Worm (Caenorhabditis elegans) whole organism, L1 larva: ENCODE results near the gene R11G1.7.

Source experiments
- C16A3.4 ChIP-seq: fragments of 150-350 bp; optimal IDR thresholded peaks from 2 replicates; lab custom pipeline; 2014; ENCODE audit warnings: missing biosample characterization, missing genetic modification characterization
- C34B4.2 ChIP-seq: sonication (generic microtip); optimal IDR thresholded peaks from 2 replicates; lab custom pipeline; 2017; ENCODE audit warnings: mild to moderate bottlenecking, missing genetic modification characterization, missing compliant biosample characterization
- F16B12.6 ChIP-seq: fragments of 150-350 bp; optimal IDR thresholded peaks from 2 replicates; lab custom pipeline; 2014; ENCODE audit warnings: missing biosample characterization, missing genetic modification characterization
- Y116A8C.19 ChIP-seq: sonication (generic microtip); optimal IDR thresholded peaks from 2 replicates; lab custom pipeline; 2016; ENCODE audit warnings: missing compliant biosample characterization, missing genetic modification characterization, borderline replicate concordance
- aha-1 ChIP-seq: fragments of 150-350 bp; optimal IDR thresholded peaks from 2 replicates; lab custom pipeline; 2014; ENCODE audit warnings: missing biosample characterization, missing genetic modification characterization
- alr-1 ChIP-seq: fragments of 200-800 bp; sonication (Bioruptor generic); optimal IDR thresholded peaks from 2 replicates; lab custom pipeline; 2018; ENCODE audit warnings: borderline replicate concordance, mild to moderate bottlenecking, missing genetic modification characterization, missing compliant biosample characterization
- aly-2 ChIP-seq: fragments of 150-350 bp; optimal IDR thresholded peaks from 2 replicates; lab custom pipeline; 2014; ENCODE audit warnings: missing biosample characterization, missing genetic modification characterization
- ama-1 ChIP-seq: fragments of 150-350 bp; optimal IDR thresholded peaks from 2 replicates; lab custom pipeline; 2014
- blmp-1 ChIP-seq: fragments of 150-350 bp; optimal IDR thresholded peaks from 2 replicates; lab custom pipeline; 2014; ENCODE audit warnings: missing biosample characterization, missing genetic modification characterization
- ceh-63 ChIP-seq: fragments of 200-800 bp; sonication (Bioruptor generic); optimal IDR thresholded peaks from 2 replicates; lab custom pipeline; 2018; ENCODE audit warnings: mild to moderate bottlenecking, missing genetic modification characterization, missing compliant biosample characterization
- ceh-82 ChIP-seq, 3 experiments: fragments of 150-350 bp in 1 of 3; sonication (generic microtip) in 2 of 3; optimal IDR thresholded peaks; 2 replicates each; lab custom pipeline; 2014 to 2017; ENCODE audit warnings: missing biosample characterization in 3 of 3, missing genetic modification characterization in 3 of 3
- ceh-90 ChIP-seq: sonication (generic microtip); optimal IDR thresholded peaks from 2 replicates; lab custom pipeline; 2016; ENCODE audit warnings: missing genetic modification characterization, missing compliant biosample characterization
- ces-1 ChIP-seq: fragments of 150-350 bp; optimal IDR thresholded peaks from 2 replicates; lab custom pipeline; 2014; ENCODE audit warnings: missing biosample characterization, missing genetic modification reagents, missing genetic modification characterization
- dsc-1 ChIP-seq: sonication (generic microtip); optimal IDR thresholded peaks from 2 replicates; lab custom pipeline; 2016; ENCODE audit warnings: mild to moderate bottlenecking, missing genetic modification characterization, missing compliant biosample characterization
- efl-1 ChIP-seq, 4 experiments: fragments of 150-350 bp; optimal IDR thresholded peaks in 3 of 4; peaks in 1 of 4; 1 replicate in 1 of 4; 2 replicates in 3 of 4; lab custom pipeline; 2014; ENCODE audit warnings: missing biosample characterization in 2 of 4, missing genetic modification characterization in 2 of 4, missing genetic modification reagents in 2 of 4
- efl-3 ChIP-seq: fragments of 200-800 bp; sonication (Bioruptor generic); optimal IDR thresholded peaks from 2 replicates; lab custom pipeline; 2018; ENCODE audit warnings: mild to moderate bottlenecking, missing genetic modification characterization, missing compliant biosample characterization
- egl-13 ChIP-seq: sonication (generic microtip); optimal IDR thresholded peaks from 2 replicates; lab custom pipeline; 2016; ENCODE audit warnings: missing genotype, missing genetic modification reagents, missing genetic modification characterization, missing compliant biosample characterization
- ets-5 ChIP-seq: fragments of 200-800 bp; sonication (Bioruptor generic); IDR thresholded peaks from 2 replicates; pipeline ENCODE4 v1.3.6; 2022; ENCODE audit warnings: missing genetic modification characterization, missing compliant biosample characterization
- fkh-10 ChIP-seq: sonication (generic microtip); optimal IDR thresholded peaks from 2 replicates; lab custom pipeline; 2017; ENCODE audit warnings: missing biosample characterization, missing genetic modification reagents, missing genetic modification characterization
- fkh-4 ChIP-seq: sonication (generic microtip); optimal IDR thresholded peaks from 2 replicates; lab custom pipeline; 2016; ENCODE audit warnings: missing compliant biosample characterization, missing genetic modification characterization, borderline replicate concordance
- fkh-8 ChIP-seq: sonication (generic microtip); optimal IDR thresholded peaks from 2 replicates; lab custom pipeline; 2016; ENCODE audit warnings: mild to moderate bottlenecking, missing genetic modification characterization, missing compliant biosample characterization
- isw-1 ChIP-seq: fragments of 200-800 bp; sonication (Bioruptor generic); IDR thresholded peaks from 2 replicates; pipeline ENCODE4 v1.3.6; 2022; ENCODE audit warnings: missing genetic modification characterization, missing compliant biosample characterization
- jun-1 ChIP-seq: fragments of 150-350 bp; optimal IDR thresholded peaks from 2 replicates; lab custom pipeline; 2014; ENCODE audit warnings: missing biosample characterization, missing genetic modification reagents, missing genetic modification characterization
- lin-13 ChIP-seq: fragments of 150-350 bp; optimal IDR thresholded peaks from 2 replicates; lab custom pipeline; 2014; ENCODE audit warnings: missing biosample characterization, missing genetic modification reagents, missing genetic modification characterization
- lin-14 ChIP-seq: fragments of 200-800 bp; sonication (Bioruptor generic); optimal IDR thresholded peaks from 2 replicates; lab custom pipeline; 2018; ENCODE audit warnings: mild to moderate bottlenecking, missing genetic modification characterization, moderate library complexity, missing compliant biosample characterization
- lin-15B ChIP-seq: fragments of 150-350 bp; sonication (generic microtip); optimal IDR thresholded peaks from 3 replicates; lab custom pipeline; 2014; ENCODE audit warnings: missing biosample characterization, missing genetic modification characterization
- lir-3 ChIP-seq: sonication (generic microtip); optimal IDR thresholded peaks from 2 replicates; lab custom pipeline; 2016; ENCODE audit warnings: mild to moderate bottlenecking, missing genetic modification characterization, moderate library complexity, missing compliant biosample characterization; ENCODE audit not compliant: poor library complexity
- lsy-2 ChIP-seq, 2 experiments: fragments of 150-350 bp; optimal IDR thresholded peaks; 2 replicates each; lab custom pipeline; 2014; ENCODE audit warnings: missing biosample characterization in 2 of 2, missing genetic modification characterization in 2 of 2
- mdl-1 ChIP-seq, 2 experiments: fragments of 150-350 bp; optimal IDR thresholded peaks; 2 replicates each; lab custom pipeline; 2014 to 2017; ENCODE audit warnings: missing biosample characterization in 2 of 2, missing genetic modification characterization in 2 of 2, inconsistent platforms in 1 of 2
- mef-2 ChIP-seq: fragments of 150-350 bp; optimal IDR thresholded peaks from 2 replicates; lab custom pipeline; 2014; ENCODE audit warnings: missing biosample characterization, missing genetic modification characterization
- nhr-19 ChIP-seq: fragments of 200-800 bp; sonication (Bioruptor generic); conservative IDR thresholded peaks from 2 replicates; pipeline ENCODE4 v1.3.6; 2022; ENCODE audit warnings: missing genetic modification characterization, missing compliant biosample characterization
- nhr-237 ChIP-seq: fragments of 150-350 bp; optimal IDR thresholded peaks from 2 replicates; lab custom pipeline; 2014; ENCODE audit warnings: missing biosample characterization, missing genetic modification characterization
- nhr-28 ChIP-seq: fragments of 150-350 bp; optimal IDR thresholded peaks from 2 replicates; lab custom pipeline; 2014; ENCODE audit warnings: missing biosample characterization, missing genetic modification characterization
- nhr-71 ChIP-seq: sonication (generic microtip); optimal IDR thresholded peaks from 2 replicates; lab custom pipeline; 2016; ENCODE audit warnings: mild to moderate bottlenecking, missing genetic modification characterization, moderate library complexity, missing compliant biosample characterization
- nhr-76 ChIP-seq: sonication (generic microtip); optimal IDR thresholded peaks from 2 replicates; lab custom pipeline; 2017; ENCODE audit warnings: missing biosample characterization, missing genetic modification characterization
- nhr-77 ChIP-seq: fragments of 150-350 bp; optimal IDR thresholded peaks from 2 replicates; lab custom pipeline; 2014; ENCODE audit warnings: missing biosample characterization, missing genetic modification characterization
- nhr-84 ChIP-seq: sonication (generic microtip); optimal IDR thresholded peaks from 2 replicates; lab custom pipeline; 2017; ENCODE audit warnings: missing biosample characterization, missing genetic modification characterization
- nhr-85 ChIP-seq: sonication (generic microtip); peaks from one replicate; lab custom pipeline; 2016; ENCODE audit warnings: missing genetic modification characterization, inconsistent platforms, missing compliant biosample characterization
- nhr-90 ChIP-seq: sonication (generic microtip); optimal IDR thresholded peaks from 2 replicates; lab custom pipeline; 2016; ENCODE audit warnings: mild to moderate bottlenecking, missing genetic modification characterization, missing compliant biosample characterization; ENCODE audit not compliant: poor library complexity
- pag-3 ChIP-seq: sonication (generic microtip); optimal IDR thresholded peaks from 2 replicates; lab custom pipeline; 2017; ENCODE audit warnings: missing genetic modification characterization, mild to moderate bottlenecking, missing compliant biosample characterization, antibody characterized with exemption, borderline replicate concordance; ENCODE audit not compliant: insufficient read depth
- pax-3 ChIP-seq: fragments of 200-800 bp; sonication (Bioruptor generic); optimal IDR thresholded peaks from 2 replicates; lab custom pipeline; 2018; ENCODE audit warnings: mild to moderate bottlenecking, missing genetic modification characterization, moderate library complexity, missing compliant biosample characterization
- pqm-1 ChIP-seq: sonication (generic microtip); optimal IDR thresholded peaks from 3 replicates; lab custom pipeline; 2017; ENCODE audit warnings: missing biosample characterization, missing genetic modification characterization
- skn-1 ChIP-seq: fragments of 150-350 bp; optimal IDR thresholded peaks from 2 replicates; lab custom pipeline; 2014; ENCODE audit warnings: missing biosample characterization, missing genetic modification characterization
- snpc-4 ChIP-seq: fragments of 150-350 bp; optimal IDR thresholded peaks from 2 replicates; lab custom pipeline; 2014; ENCODE audit warnings: missing biosample characterization, missing genetic modification characterization
- snu-23 ChIP-seq: sonication (generic microtip); optimal IDR thresholded peaks from 2 replicates; lab custom pipeline; 2016; ENCODE audit warnings: missing genetic modification characterization, missing compliant biosample characterization
- sptf-1 ChIP-seq: fragments of 150-350 bp; optimal IDR thresholded peaks from 2 replicates; lab custom pipeline; 2014; ENCODE audit warnings: missing biosample characterization, missing genetic modification characterization
- sup-37 ChIP-seq: fragments of 200-800 bp; sonication (Bioruptor generic); optimal IDR thresholded peaks from 2 replicates; lab custom pipeline; 2018; ENCODE audit warnings: mild to moderate bottlenecking, missing genetic modification characterization, missing compliant biosample characterization
- tbx-2 ChIP-seq: sonication (generic microtip); optimal IDR thresholded peaks from 2 replicates; lab custom pipeline; 2016; ENCODE audit warnings: missing genetic modification characterization, missing compliant biosample characterization
- unc-130 ChIP-seq: fragments of 150-350 bp; optimal IDR thresholded peaks from 2 replicates; lab custom pipeline; 2017; ENCODE audit warnings: missing biosample characterization, missing genetic modification characterization, inconsistent platforms
- unc-98 ChIP-seq: fragments of 200-800 bp; sonication (Bioruptor generic); IDR thresholded peaks from 2 replicates; pipeline ENCODE4 v1.3.6; 2022; ENCODE audit warnings: missing genetic modification characterization, missing compliant biosample characterization
- vab-15 ChIP-seq: sonication (generic microtip); optimal IDR thresholded peaks from 2 replicates; lab custom pipeline; 2017; ENCODE audit warnings: missing genotype, mild to moderate bottlenecking, missing genetic modification characterization, missing compliant biosample characterization
- ztf-11 ChIP-seq, 2 experiments: sonication (generic microtip); optimal IDR thresholded peaks; 2 replicates each; lab custom pipeline; 2016 to 2017; ENCODE audit warnings: missing genetic modification characterization in 2 of 2, missing biosample characterization in 1 of 2, missing compliant biosample characterization in 1 of 2

The R11G1.7 gene

ce11 chrX:3650100-3650809, 5.8 kb upstream of the R11G1.7 start, which contains the start of the genes sax-1 and R11G1.2 (continued):
- peak; percentile 49 to 87 for TF ChIP-seq mdl-1 (tag; optimal IDR thresholded peaks at IDR 0.05; lab: Kevin White, UChicago)
- TF ChIP-seq nhr-90 = peak; percentile 43
- peak; percentile 85 for TF ChIP-seq blmp-1 (tag; lab: Kevin White, UChicago)
- TF ChIP-seq nhr-77 = no peak
- TF ChIP-seq pax-3 (tag; lab: Kevin White, UChicago) = no peak
- peak; percentile 75 for TF ChIP-seq nhr-85 (tag; lab: Kevin White, UChicago)
- TF ChIP-seq pqm-1 = no peak
- TF ChIP-seq snpc-4 (tag; lab: Kevin White, UChicago) = no peak
- no peak for TF ChIP-seq aha-1 (tag; lab: Kevin White, UChicago)
- TF ChIP-seq isw-1 (GFP tag; lab: Robert Waterston, UW) = peak; percentile 5; the same call in 1 of the 2 replicates
- peak; percentile 27 for TF ChIP-seq dsc-1 (tag; lab: Kevin White, UChicago)
- peak; percentile 29 to 45 for TF ChIP-seq efl-1 (optimal IDR thresholded peaks at IDR 0.05; lab: Kevin White, UChicago)
- peak; percentile 20 to 93 for TF ChIP-seq efl-1 (GFP tag; optimal IDR thresholded peaks at IDR 0.05 in 1 of 2; lab: Kevin White, UChicago)
- no peak for TF ChIP-seq skn-1
- peak in 1 of 2 experiments; percentile 40 for TF ChIP-seq ztf-11 (tag; optimal IDR thresholded peaks at IDR 0.05; lab: Kevin White, UChicago)
- no peak for TF ChIP-seq fkh-4 (tag; lab: Kevin White, UChicago)
- no peak for TF ChIP-seq lin-15B (tag; lab: Kevin White, UChicago)
- TF ChIP-seq ama-1 (lab: Kevin White, UChicago) = no peak
- no peak for TF ChIP-seq nhr-84 (tag; lab: Kevin White, UChicago)
- no peak for TF ChIP-seq mef-2
- peak; percentile 27 for TF ChIP-seq fkh-8
- TF ChIP-seq nhr-19 (GFP tag; lab: Robert Waterston, UW) = peak; percentile 42; the same call in 1 of the 2 replicates
- TF ChIP-seq alr-1 (tag; lab: Kevin White, UChicago) = no peak
- TF ChIP-seq unc-98 (GFP tag; lab: Robert Waterston, UW) = no peak
- no peak for TF ChIP-seq ceh-90 (tag; lab: Kevin White, UChicago)
- TF ChIP-seq lin-14 (GFP tag; lab: Kevin White, UChicago) = peak; percentile 78
- TF ChIP-seq Y116A8C.19 (tag; lab: Kevin White, UChicago) = no peak
- TF ChIP-seq jun-1 (tag; lab: Kevin White, UChicago) = no peak
- no peak for TF ChIP-seq aly-2 (tag; lab: Kevin White, UChicago)
- no peak for TF ChIP-seq sup-37
- TF ChIP-seq C34B4.2 (tag; lab: Kevin White, UChicago) = no peak
- no peak for TF ChIP-seq nhr-237 (tag; lab: Kevin White, UChicago)
- no peak for TF ChIP-seq ets-5 (GFP tag; lab: Robert Waterston, UW)
- TF ChIP-seq lir-3 (tag; lab: Kevin White, UChicago) = no peak
- no peak for TF ChIP-seq sptf-1
- peak in 2 of 3 experiments; percentile 1 to 53 for TF ChIP-seq ceh-82 (tag; optimal IDR thresholded peaks at IDR 0.05; lab: Kevin White, UChicago)
- TF ChIP-seq nhr-28 (tag; lab: Kevin White, UChicago) = no peak
- no peak for TF ChIP-seq efl-3 (GFP tag; lab: Kevin White, UChicago)
- TF ChIP-seq pag-3 (tag; lab: Kevin White, UChicago) = no peak
- TF ChIP-seq nhr-76 (tag; lab: Kevin White, UChicago) = no peak
- no peak for TF ChIP-seq egl-13 (tag; lab: Kevin White, UChicago)
- peak; percentile 71 for TF ChIP-seq nhr-71 (tag; lab: Kevin White, UChicago)
- no peak for TF ChIP-seq ces-1 (GFP tag; lab: Kevin White, UChicago)
- TF ChIP-seq snu-23 (GFP tag; lab: Kevin White, UChicago) = peak; percentile 64
- TF ChIP-seq F16B12.6 (tag; lab: Kevin White, UChicago) = peak; percentile 89
- peak; percentile 35 for TF ChIP-seq C16A3.4 (tag; lab: Kevin White, UChicago)
- TF ChIP-seq tbx-2 = peak; percentile 49
- TF ChIP-seq lsy-2 (tag; optimal IDR thresholded peaks at IDR 0.05; lab: Kevin White, UChicago) = peak; percentile 58 to 59
- no peak for TF ChIP-seq fkh-10
- TF ChIP-seq vab-15 = no peak
- TF ChIP-seq unc-130 (tag; lab: Kevin White, UChicago) = no peak
- no peak for TF ChIP-seq ceh-63 (GFP tag; lab: Kevin White, UChicago)
- TF ChIP-seq lin-13 = peak; percentile 24
